Worm (Caenorhabditis elegans): ENCODE measurements around the gene Y41C4A.8.
A peak's percentile ranks its signal among the peaks of the same experiment; 100 is the strongest.

Gene Y41C4A.8

ce11 chrIII:11708722-11709121 is at the start of gene Y41C4A.8:
Gene Y41C4A.8, minus strand, starts transcription at chrIII:11708822.
- TF ChIP-seq tra-4 (tag; optimal IDR thresholded peaks at IDR 0.05) (no peak), pes-1 (GFP tag; IDR thresholded peaks at IDR 0.05) (no peak), flt-1 (GFP tag; IDR thresholded peaks at IDR 0.05) (no peak), B0310.2 (tag; optimal IDR thresholded peaks at IDR 0.05) (no peak), ceh-13 (GFP tag; optimal IDR thresholded peaks at IDR 0.05) (no peak), tbx-11 (GFP tag; IDR thresholded peaks at IDR 0.05) (no peak), aly-1 (tag; optimal IDR thresholded peaks at IDR 0.05) (no peak), tbx-37 (GFP tag; conservative IDR thresholded peaks at IDR 0.05) (no peak), sea-1 (GFP tag; conservative IDR thresholded peaks at IDR 0.05) (no peak), scrt-1 (GFP tag; IDR thresholded peaks at IDR 0.05) (no peak), ama-1 (optimal IDR thresholded peaks at IDR 0.05) (no peak), ceh-36 (tag; optimal IDR thresholded peaks at IDR 0.05) (no peak), ets-7 (tag; optimal IDR thresholded peaks at IDR 0.05) (no peak), F13C5.2 (tag; optimal IDR thresholded peaks at IDR 0.05) (no peak), hnd-1 (tag; optimal IDR thresholded peaks at IDR 0.05) (no peak), hmbx-1 (tag; optimal IDR thresholded peaks at IDR 0.05) (no peak)

DNA sequence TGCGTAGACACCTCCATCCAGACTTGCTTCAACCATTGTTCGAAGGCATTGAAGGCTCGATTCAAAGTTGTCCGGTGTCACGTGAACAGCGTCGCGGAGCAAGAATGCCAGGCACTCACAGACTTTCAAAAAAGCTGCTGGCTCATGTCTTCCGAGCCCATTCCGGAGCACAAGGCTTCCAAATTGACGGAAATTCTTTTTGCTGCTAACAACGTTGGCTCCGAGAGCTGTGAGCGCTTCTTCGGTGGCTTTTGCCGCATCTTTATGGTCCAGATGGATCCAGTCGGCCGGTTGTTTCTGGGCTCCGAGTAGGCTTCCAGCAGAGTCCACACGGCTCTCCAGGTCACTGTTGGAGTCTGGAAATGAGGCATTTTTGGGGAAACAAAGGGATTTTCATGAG is 49.3 kb upstream of the Y41C4A.8 start:
- TF ChIP-seq ceh-36 (tag; optimal IDR thresholded peaks at IDR 0.05) (no peak), ceh-13 (GFP tag; optimal IDR thresholded peaks at IDR 0.05) (no peak), ama-1 (optimal IDR thresholded peaks at IDR 0.05) (no peak), aly-1 (tag; optimal IDR thresholded peaks at IDR 0.05) (no peak), flt-1 (GFP tag; IDR thresholded peaks at IDR 0.05) (no peak), hmg-4 (GFP tag; optimal IDR thresholded peaks at IDR 0.05) (no peak), B0310.2 (tag; optimal IDR thresholded peaks at IDR 0.05) (no peak), tra-4 (tag; optimal IDR thresholded peaks at IDR 0.05) (no peak), pes-1 (GFP tag; IDR thresholded peaks at IDR 0.05) (no peak), hmbx-1 (tag; optimal IDR thresholded peaks at IDR 0.05) (no peak), tbx-37 (GFP tag; conservative IDR thresholded peaks at IDR 0.05) (no peak), ets-7 (tag; optimal IDR thresholded peaks at IDR 0.05) (no peak)

- TF ChIP-seq tbx-37 (GFP tag; conservative IDR thresholded peaks at IDR 0.05) (no peak), tra-4 (tag; optimal IDR thresholded peaks at IDR 0.05) (no peak), flt-1 (GFP tag; IDR thresholded peaks at IDR 0.05) (no peak), scrt-1 (GFP tag; IDR thresholded peaks at IDR 0.05) (no peak), sea-1 (GFP tag; conservative IDR thresholded peaks at IDR 0.05) (no peak), hnd-1 (tag; optimal IDR thresholded peaks at IDR 0.05) (no peak), aly-1 (tag; optimal IDR thresholded peaks at IDR 0.05) (no peak), hmg-4 (GFP tag; optimal IDR thresholded peaks at IDR 0.05) (no peak), hmbx-1 (tag; optimal IDR thresholded peaks at IDR 0.05) (no peak), F13C5.2 (tag; optimal IDR thresholded peaks at IDR 0.05) (no peak), B0310.2 (tag; optimal IDR thresholded peaks at IDR 0.05) (no peak), ama-1 (optimal IDR thresholded peaks at IDR 0.05) (no peak)
Observed at ce11 chrIII:11750817-11751216, 42.2 kb upstream of the Y41C4A.8 start.

- TF ChIP-seq flt-1 (GFP tag; IDR thresholded peaks at IDR 0.05) (no peak), pes-1 (GFP tag; IDR thresholded peaks at IDR 0.05) (no peak), hmbx-1 (tag; optimal IDR thresholded peaks at IDR 0.05) (no peak), scrt-1 (GFP tag; IDR thresholded peaks at IDR 0.05) (no peak), tbx-11 (GFP tag; IDR thresholded peaks at IDR 0.05) (no peak), ceh-36 (tag; optimal IDR thresholded peaks at IDR 0.05) (no peak)
Observed at ce11 chrIII:11750232-11750631, 41.6 kb upstream of the Y41C4A.8 start.

ce11 chrIII:11746718-11747117 is 38.1 kb upstream of the Y41C4A.8 start, which contains the start of gene mrt-2:
Gene mrt-2, plus strand, starts transcription at chrIII:11746766.
- TF ChIP-seq tbx-37 (GFP tag; conservative IDR thresholded peaks at IDR 0.05) (peak; percentile 86), sea-1 (GFP tag; conservative IDR thresholded peaks at IDR 0.05) (no peak), hnd-1 (tag; optimal IDR thresholded peaks at IDR 0.05) (peak; percentile 1), pes-1 (GFP tag; IDR thresholded peaks at IDR 0.05) (peak; percentile 59; the same call in 1 of the 2 replicates)

DNA sequence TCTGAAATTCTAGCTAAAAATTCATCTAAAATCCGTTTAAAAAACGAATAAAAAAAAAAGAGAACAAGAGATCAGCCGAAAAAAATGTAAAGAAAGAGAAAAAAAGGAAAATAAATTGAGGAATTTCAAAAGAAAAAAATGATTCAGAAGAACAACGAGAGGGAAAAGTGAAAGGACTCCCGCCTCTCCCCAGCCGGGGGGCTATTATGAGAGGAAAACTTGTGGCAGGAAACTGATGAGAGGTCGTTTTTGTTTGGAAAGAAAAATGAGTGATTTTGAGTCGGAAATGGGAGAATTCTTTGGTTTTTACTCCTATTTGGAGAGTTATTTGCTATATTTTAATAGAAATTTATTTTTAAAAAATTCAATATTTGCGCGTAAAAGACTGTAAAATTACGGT is 33.6 kb upstream of the Y41C4A.8 start:
- no peak for TF ChIP-seq ama-1 (optimal IDR thresholded peaks at IDR 0.05)
- TF ChIP-seq scrt-1 (GFP tag; IDR thresholded peaks at IDR 0.05) = no peak
- TF ChIP-seq pes-1 (GFP tag; IDR thresholded peaks at IDR 0.05) = no peak
- no peak for TF ChIP-seq hmg-4 (GFP tag; optimal IDR thresholded peaks at IDR 0.05)
- TF ChIP-seq flt-1 (GFP tag; IDR thresholded peaks at IDR 0.05) = no peak

DNA sequence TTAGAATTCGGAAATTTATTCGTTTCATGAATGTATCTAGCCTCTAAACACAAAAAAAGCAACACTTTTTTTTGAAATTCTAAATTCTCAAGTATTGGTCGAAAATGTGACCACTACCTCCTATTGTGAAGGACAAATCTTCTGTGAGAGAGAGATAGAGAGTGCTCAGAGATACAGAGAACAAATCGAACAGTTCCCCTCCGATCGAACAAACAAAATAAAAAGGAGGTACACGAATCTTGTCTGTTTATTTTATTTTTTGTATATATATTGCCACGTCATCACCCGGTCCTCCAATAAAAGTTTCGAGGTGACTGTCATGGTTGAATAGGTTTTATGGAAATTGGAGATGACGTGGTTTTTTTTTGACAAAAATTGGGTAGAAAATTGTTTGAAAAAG is 32.2 kb upstream of the Y41C4A.8 start:
- TF ChIP-seq ceh-36 (tag; optimal IDR thresholded peaks at IDR 0.05) = no peak
- no peak for TF ChIP-seq aly-1 (tag; optimal IDR thresholded peaks at IDR 0.05)
- TF ChIP-seq ama-1 (optimal IDR thresholded peaks at IDR 0.05) = no peak
- TF ChIP-seq sea-1 (GFP tag; conservative IDR thresholded peaks at IDR 0.05) = no peak
- TF ChIP-seq flt-1 (GFP tag; IDR thresholded peaks at IDR 0.05) = no peak
- TF ChIP-seq B0310.2 (tag; optimal IDR thresholded peaks at IDR 0.05) = no peak
- no peak for TF ChIP-seq tbx-11 (GFP tag; IDR thresholded peaks at IDR 0.05)

DNA sequence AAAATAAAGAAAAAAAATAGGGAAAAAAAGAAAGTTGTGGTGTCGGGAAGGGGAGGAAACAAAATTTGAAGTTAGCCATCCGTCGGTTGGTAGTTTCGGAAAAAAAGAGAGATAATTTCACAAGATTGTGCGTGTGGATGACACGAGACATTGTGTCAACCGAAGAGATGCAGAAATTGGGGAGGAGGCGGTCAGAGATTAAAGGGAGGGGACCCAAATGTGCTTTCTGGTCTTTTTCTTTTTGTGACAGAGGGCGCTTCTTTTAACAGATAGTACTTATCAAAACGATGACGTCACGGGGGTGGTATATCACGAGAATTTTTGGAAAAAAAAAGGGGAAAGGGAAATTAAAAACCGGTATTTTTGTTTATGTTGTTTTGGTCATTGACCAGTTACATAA is 29.9 kb upstream of the Y41C4A.8 start:
- TF ChIP-seq tra-4 (tag; optimal IDR thresholded peaks at IDR 0.05) = no peak
- TF ChIP-seq ceh-13 (GFP tag; optimal IDR thresholded peaks at IDR 0.05) = no peak
- TF ChIP-seq hnd-1 (tag; optimal IDR thresholded peaks at IDR 0.05) = no peak
- TF ChIP-seq ama-1 (optimal IDR thresholded peaks at IDR 0.05) = no peak
- TF ChIP-seq tbx-11 (GFP tag; IDR thresholded peaks at IDR 0.05) = no peak
- TF ChIP-seq scrt-1 (GFP tag; IDR thresholded peaks at IDR 0.05) = no peak
- no peak for TF ChIP-seq F13C5.2 (tag; optimal IDR thresholded peaks at IDR 0.05)

- TF ChIP-seq ama-1 (optimal IDR thresholded peaks at IDR 0.05) (no peak), tbx-11 (GFP tag; IDR thresholded peaks at IDR 0.05) (no peak), hnd-1 (tag; optimal IDR thresholded peaks at IDR 0.05) (no peak), F13C5.2 (tag; optimal IDR thresholded peaks at IDR 0.05) (no peak), tbx-37 (GFP tag; conservative IDR thresholded peaks at IDR 0.05) (no peak), sea-1 (GFP tag; conservative IDR thresholded peaks at IDR 0.05) (no peak), ceh-13 (GFP tag; optimal IDR thresholded peaks at IDR 0.05) (no peak), ceh-36 (tag; optimal IDR thresholded peaks at IDR 0.05) (no peak), hmbx-1 (tag; optimal IDR thresholded peaks at IDR 0.05) (no peak), scrt-1 (GFP tag; IDR thresholded peaks at IDR 0.05) (no peak), B0310.2 (tag; optimal IDR thresholded peaks at IDR 0.05) (no peak), tra-4 (tag; optimal IDR thresholded peaks at IDR 0.05) (no peak), pes-1 (GFP tag; IDR thresholded peaks at IDR 0.05) (no peak), hmg-4 (GFP tag; optimal IDR thresholded peaks at IDR 0.05) (no peak), flt-1 (GFP tag; IDR thresholded peaks at IDR 0.05) (no peak), aly-1 (tag; optimal IDR thresholded peaks at IDR 0.05) (no peak)
Observed at ce11 chrIII:11737527-11737926, 28.9 kb upstream of the Y41C4A.8 start, which contains the start of gene sup-1. Gene sup-1, minus strand, starts transcription at chrIII:11737627.

All from whole organism, early embryonic.